Fruit fly (Drosophila melanogaster) Kc167 (cell line): Measurements from ENCODE around the gene PGRP-LC.

Experiments used
- Myc ChIP-seq: fragments of >200 bp; optimal IDR thresholded peaks from 2 replicates; lab custom pipeline; 2017; ENCODE audit warnings: missing external identifiers
- Sin3A ChIP-seq: fragments of >200 bp; optimal IDR thresholded peaks from 2 replicates; lab custom pipeline; 2018; ENCODE audit warnings: missing external identifiers
- h ChIP-seq: fragments of >200 bp; optimal IDR thresholded peaks from 3 replicates; lab custom pipeline; 2018; ENCODE audit warnings: missing external identifiers
- insv ChIP-seq: fragments of >200 bp; optimal IDR thresholded peaks from 3 replicates; lab custom pipeline; 2018; ENCODE audit warnings: missing external identifiers
- psq ChIP-seq: fragments of >200 bp; optimal IDR thresholded peaks from 2 replicates; lab custom pipeline; 2017; ENCODE audit warnings: missing external identifiers
- ttk ChIP-seq: sonication (Bioruptor generic); optimal IDR thresholded peaks from 2 replicates; lab custom pipeline; 2017; ENCODE audit warnings: missing external identifiers

DNA sequence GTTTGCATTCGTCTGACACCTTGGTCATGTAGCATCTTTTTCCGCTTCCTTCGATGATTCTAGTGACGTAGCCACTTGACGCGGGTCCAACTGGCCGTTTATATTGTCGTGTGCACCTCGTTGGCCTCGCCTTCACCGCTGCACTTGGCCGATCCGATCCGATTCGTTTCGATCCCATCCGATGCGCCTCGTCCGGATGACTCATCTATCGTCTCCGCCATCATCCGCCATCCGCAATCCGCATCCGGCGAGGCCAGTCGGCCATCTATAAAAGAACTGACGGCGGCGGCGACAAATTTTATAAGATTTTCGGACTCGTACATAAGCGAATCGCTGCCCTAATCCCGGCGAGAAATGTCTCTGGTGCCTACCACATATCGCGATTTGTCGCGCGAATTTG, 36.5 kb downstream of the PGRP-LC start, which contains the start of gene CG4461:
- TF ChIP-seq psq (no peak), Myc (lab: Kevin White, UChicago) (no peak), Sin3A (lab: Kevin White, UChicago) (no peak), insv (lab: Kevin White, UChicago) (no peak), h (lab: Kevin White, UChicago) (no peak), ttk (no peak)
